Worm (Caenorhabditis elegans) whole organism, L2 larva: Measurements from ENCODE around the gene C48D1.5.

Source experiments
- C34F6.9 ChIP-seq: fragments of 150-350 bp; optimal IDR thresholded peaks from 2 replicates; lab custom pipeline; 2014; ENCODE audit warnings: missing biosample characterization, missing genetic modification characterization
- aly-2 ChIP-seq: fragments of 150-350 bp; optimal IDR thresholded peaks from 2 replicates; lab custom pipeline; 2014; ENCODE audit warnings: missing biosample characterization, missing genetic modification characterization
- ceh-82 ChIP-seq: fragments of 150-350 bp; optimal IDR thresholded peaks from 2 replicates; lab custom pipeline; 2014; ENCODE audit warnings: missing biosample characterization, missing genetic modification characterization
- elt-3 ChIP-seq: sonication (generic microtip); optimal IDR thresholded peaks from 2 replicates; lab custom pipeline; 2017; ENCODE audit warnings: missing biosample characterization, missing genetic modification characterization
- sem-4 ChIP-seq: fragments of 150-350 bp; optimal IDR thresholded peaks from 2 replicates; lab custom pipeline; 2014; ENCODE audit warnings: missing biosample characterization, missing genetic modification reagents, missing genetic modification characterization
- skn-1 ChIP-seq: sonication (generic microtip); optimal IDR thresholded peaks from 2 replicates; lab custom pipeline; 2017; ENCODE audit warnings: missing biosample characterization, missing genetic modification characterization
- snpc-4 ChIP-seq: fragments of 150-350 bp; optimal IDR thresholded peaks from 2 replicates; lab custom pipeline; 2014; ENCODE audit warnings: missing biosample characterization, missing genetic modification characterization
- unc-62 ChIP-seq: fragments of 150-350 bp; optimal IDR thresholded peaks from 2 replicates; lab custom pipeline; 2014; ENCODE audit warnings: missing biosample characterization, missing genetic modification reagents, missing genetic modification characterization

ce11 chrIV:13268385-13268784, 46.6 kb downstream of the C48D1.5 start:
- TF ChIP-seq unc-62 (GFP tag; lab: Kevin White, UChicago) (no peak), elt-3 (tag; lab: Kevin White, UChicago) (no peak), sem-4 (tag; lab: Kevin White, UChicago) (no peak), snpc-4 (tag; lab: Kevin White, UChicago) (no peak), aly-2 (no peak), ceh-82 (tag; lab: Kevin White, UChicago) (no peak), skn-1 (tag; lab: Kevin White, UChicago) (no peak), C34F6.9 (tag; lab: Kevin White, UChicago) (no peak)
